Fruit fly (Drosophila melanogaster) whole organism, wandering third instar larva: ENCODE results near the gene CG14960.

Experiments used
- Abd-B ChIP-seq: fragments of >200 bp; optimal IDR thresholded peaks from 2 replicates; lab custom pipeline; 2017; ENCODE audit warnings: missing biosample characterization, missing genetic modification characterization
- CG32264 ChIP-seq: fragments of 200-800 bp; sonication (Bioruptor generic); optimal IDR thresholded peaks from 2 replicates; lab custom pipeline; 2016; ENCODE audit warnings: missing biosample characterization, missing genetic modification characterization
- CG9705 ChIP-seq: fragments of 200-800 bp; sonication (Bioruptor generic); optimal IDR thresholded peaks from 2 replicates; lab custom pipeline; 2018; ENCODE audit warnings: missing biosample characterization, mild to moderate bottlenecking, missing genetic modification characterization
- CrebA ChIP-seq: fragments of 200-800 bp; sonication (Bioruptor generic); optimal IDR thresholded peaks from 2 replicates; lab custom pipeline; 2016; ENCODE audit warnings: missing biosample characterization, mild to moderate bottlenecking, missing genetic modification characterization, borderline replicate concordance
- Dfd ChIP-seq: fragments of >200 bp; optimal IDR thresholded peaks from 2 replicates; lab custom pipeline; 2017; ENCODE audit warnings: missing biosample characterization, missing genetic modification characterization
- Dif ChIP-seq: fragments of 200-275, 200-300 bp; sonication (Bioruptor generic); optimal IDR thresholded peaks from 2 replicates; lab custom pipeline; 2018; ENCODE audit warnings: missing biosample characterization, missing genetic modification characterization; ENCODE audit not compliant: partially characterized antibody
- GATAd ChIP-seq: sonication (Bioruptor generic); optimal IDR thresholded peaks from 2 replicates; lab custom pipeline; 2016; ENCODE audit warnings: missing biosample characterization, missing genetic modification characterization
- HLH106 ChIP-seq: fragments of 200-800 bp; optimal IDR thresholded peaks from 3 replicates; lab custom pipeline; 2019; ENCODE audit warnings: missing biosample characterization, mild to moderate bottlenecking, missing genetic modification characterization, moderate library complexity
- Hnf4 ChIP-seq: fragments of 200-800 bp; sonication (Bioruptor generic); optimal IDR thresholded peaks from 2 replicates; lab custom pipeline; 2016; ENCODE audit warnings: missing biosample characterization, mild to moderate bottlenecking, missing genetic modification characterization
- Hr78 ChIP-seq: fragments of >200 bp; optimal IDR thresholded peaks from 2 replicates; lab custom pipeline; 2017; ENCODE audit warnings: missing biosample characterization, missing genetic modification characterization
- Hr83 ChIP-seq: fragments of 200-300 bp; sonication (Bioruptor generic); optimal IDR thresholded peaks from 2 replicates; lab custom pipeline; 2016; ENCODE audit warnings: missing biosample characterization, mild to moderate bottlenecking, missing genetic modification characterization, moderate library complexity; ENCODE audit not compliant: poor library complexity, severe bottlenecking
- Jra ChIP-seq: sonication (Bioruptor generic); optimal IDR thresholded peaks from 2 replicates; lab custom pipeline; 2016; ENCODE audit warnings: missing biosample characterization, missing genetic modification characterization
- Mio ChIP-seq: sonication (Bioruptor generic); optimal IDR thresholded peaks from 2 replicates; lab custom pipeline; 2016; ENCODE audit warnings: missing biosample characterization, missing genetic modification characterization
- Myc ChIP-seq: fragments of >200 bp; optimal IDR thresholded peaks from 2 replicates; lab custom pipeline; 2017
- N ChIP-seq: fragments of >200 bp; optimal IDR thresholded peaks from 2 replicates; lab custom pipeline; 2018; ENCODE audit warnings: missing biosample characterization, missing external identifiers, missing genetic modification characterization
- OdsH ChIP-seq: fragments of 200-800 bp; sonication (Bioruptor generic); optimal IDR thresholded peaks from 2 replicates; lab custom pipeline; 2016; ENCODE audit warnings: missing biosample characterization, mild to moderate bottlenecking, missing genetic modification characterization
- Rel ChIP-seq, 2 experiments: fragments of 200-800 bp; sonication (Bioruptor generic) in 1 of 2; optimal IDR thresholded peaks; 2 replicates in 1 of 2; 3 replicates in 1 of 2; lab custom pipeline; 2016 to 2019; ENCODE audit warnings: mild to moderate bottlenecking in 2 of 2, missing biosample characterization in 2 of 2, missing genetic modification characterization in 2 of 2, moderate library complexity in 1 of 2
- Sp1 ChIP-seq: fragments of 200-800 bp; sonication (Bioruptor generic); optimal IDR thresholded peaks from 3 replicates; lab custom pipeline; 2019; ENCODE audit warnings: missing biosample characterization, mild to moderate bottlenecking, missing genetic modification characterization, moderate library complexity
- Vsx2 ChIP-seq: fragments of 200-300, 225-300 bp; sonication (Bioruptor generic); optimal IDR thresholded peaks from 2 replicates; lab custom pipeline; 2018; ENCODE audit warnings: missing biosample characterization, missing genetic modification characterization; ENCODE audit not compliant: partially characterized antibody
- br ChIP-seq: fragments of 200-800 bp; sonication (Bioruptor generic); optimal IDR thresholded peaks from 2 replicates; lab custom pipeline; 2016; ENCODE audit warnings: missing biosample characterization, missing genetic modification characterization
- brk ChIP-seq: fragments of 200-800 bp; sonication (Bioruptor generic); optimal IDR thresholded peaks from 2 replicates; lab custom pipeline; 2016; ENCODE audit warnings: missing biosample characterization, mild to moderate bottlenecking, missing genetic modification characterization
- dl ChIP-seq, 2 experiments: fragments of 175-275, 200-275 bp in 1 of 2; fragments of 200-275 bp in 1 of 2; sonication (Bioruptor generic); optimal IDR thresholded peaks; lab custom pipeline; 2018; ENCODE audit warnings: mild to moderate bottlenecking in 2 of 2, missing biosample characterization in 2 of 2, missing genetic modification characterization in 2 of 2, moderate library complexity in 2 of 2; ENCODE audit not compliant: partially characterized antibody in 2 of 2, insufficient read depth in 1 of 2
- dmrt93B ChIP-seq: fragments of 200-800 bp; sonication (Bioruptor generic); optimal IDR thresholded peaks from 2 replicates; lab custom pipeline; 2018; ENCODE audit warnings: missing biosample characterization, mild to moderate bottlenecking, missing genetic modification characterization
- dsf ChIP-seq: sonication (Bioruptor generic); optimal IDR thresholded peaks from 2 replicates; lab custom pipeline; 2016; ENCODE audit warnings: missing biosample characterization, missing genetic modification characterization, borderline replicate concordance
- ey ChIP-seq: fragments of 200-800 bp; sonication (Bioruptor generic); optimal IDR thresholded peaks from 2 replicates; lab custom pipeline; 2016; ENCODE audit warnings: missing biosample characterization, missing genetic modification characterization
- foxo ChIP-seq, 2 experiments: fragments of 200-800 bp; sonication (Bioruptor generic); optimal IDR thresholded peaks; 2 replicates in 1 of 2; 3 replicates in 1 of 2; lab custom pipeline; 2016 to 2017; ENCODE audit warnings: missing biosample characterization in 2 of 2, missing genetic modification characterization in 2 of 2
- fru ChIP-seq: fragments of 200-800 bp; sonication (Bioruptor generic); optimal IDR thresholded peaks from 3 replicates; lab custom pipeline; 2016; ENCODE audit warnings: missing biosample characterization, mild to moderate bottlenecking, missing genetic modification characterization
- h ChIP-seq: fragments of 200-800 bp; sonication (Bioruptor generic); optimal IDR thresholded peaks from 3 replicates; lab custom pipeline; 2016; ENCODE audit warnings: missing biosample characterization, mild to moderate bottlenecking, missing genetic modification characterization
- jim ChIP-seq: fragments of 175-275, 200-325 bp; sonication (Bioruptor generic); optimal IDR thresholded peaks from 2 replicates; lab custom pipeline; 2016; ENCODE audit warnings: missing biosample characterization, mild to moderate bottlenecking, missing genetic modification characterization
- lola ChIP-seq: fragments of >200 bp; optimal IDR thresholded peaks from 2 replicates; lab custom pipeline; 2017; ENCODE audit warnings: missing biosample characterization, missing genetic modification characterization
- pan ChIP-seq: fragments of >200 bp; optimal IDR thresholded peaks from 2 replicates; lab custom pipeline; 2017
- psq ChIP-seq: fragments of 200-800 bp; sonication (Bioruptor generic); optimal IDR thresholded peaks from 3 replicates; lab custom pipeline; 2017; ENCODE audit warnings: missing biosample characterization, mild to moderate bottlenecking, missing genetic modification characterization, moderate library complexity
- rgr ChIP-seq: fragments of 200-800 bp; sonication (Bioruptor generic); optimal IDR thresholded peaks from 3 replicates; lab custom pipeline; 2016; ENCODE audit warnings: missing biosample characterization, mild to moderate bottlenecking, missing genetic modification characterization
- sage ChIP-seq: fragments of 200-800 bp; sonication (Bioruptor generic); optimal IDR thresholded peaks from 2 replicates; lab custom pipeline; 2016; ENCODE audit warnings: missing biosample characterization, mild to moderate bottlenecking, missing genetic modification characterization
- sv ChIP-seq: fragments of 200-800 bp; sonication (Bioruptor generic); optimal IDR thresholded peaks from 3 replicates; lab custom pipeline; 2016; ENCODE audit warnings: missing biosample characterization, missing genetic modification characterization
- tai ChIP-seq: sonication (Bioruptor generic); optimal IDR thresholded peaks from 2 replicates; lab custom pipeline; 2016; ENCODE audit warnings: missing biosample characterization, missing genetic modification characterization
- usp ChIP-seq: fragments of >200 bp; optimal IDR thresholded peaks from 2 replicates; lab custom pipeline; 2017; ENCODE audit warnings: missing biosample characterization, missing genetic modification characterization
- woc ChIP-seq: sonication (Bioruptor generic); optimal IDR thresholded peaks from 2 replicates; lab custom pipeline; 2016; ENCODE audit warnings: missing biosample characterization, mild to moderate bottlenecking, missing genetic modification characterization

The CG14960 gene

dm6 chr3L:3248714-3249663 is 21.8 kb upstream of the CG14960 start:
- TF ChIP-seq Vsx2 (GFP tag; lab: Kevin White, UChicago) (peak; percentile 39), CrebA (peak; percentile 91), jim (GFP tag; lab: Kevin White, UChicago) (peak; percentile 99), Hnf4 (peak; percentile 92), foxo (GFP tag; optimal IDR thresholded peaks at IDR 0.05; lab: Kevin White, UChicago) (peak; percentile 93 to 99), Sp1 (peak; percentile 99), brk (GFP tag; lab: Kevin White, UChicago) (peak; percentile 93), N (GFP tag; lab: Kevin White, UChicago) (peak; percentile 25), br (GFP tag; lab: Kevin White, UChicago) (peak; percentile 98), Abd-B (GFP tag; lab: Kevin White, UChicago) (no peak), fru (GFP tag; lab: Kevin White, UChicago) (peak; percentile 98), GATAd (GFP tag; lab: Kevin White, UChicago) (peak; percentile 89), Myc (lab: Kevin White, UChicago) (no peak), Jra (GFP tag; lab: Kevin White, UChicago) (peak; percentile 95), psq (GFP tag; lab: Kevin White, UChicago) (peak; percentile 98), Rel (GFP tag; optimal IDR thresholded peaks at IDR 0.05; lab: Kevin White, UChicago) (peak; percentile 95), Rel (tag; optimal IDR thresholded peaks at IDR 0.05; lab: Kevin White, UChicago) (peak; percentile 87), Hr78 (GFP tag; lab: Kevin White, UChicago) (no peak), ey (GFP tag; lab: Kevin White, UChicago) (peak; percentile 99), lola (no peak), CG9705 (GFP tag; lab: Kevin White, UChicago) (peak; percentile 98), usp (GFP tag; lab: Kevin White, UChicago) (no peak), Mio (GFP tag; lab: Kevin White, UChicago) (peak; percentile 86), Dfd (GFP tag; lab: Kevin White, UChicago) (peak; percentile 97), rgr (peak; percentile 99), CG32264 (peak; percentile 96), sv (GFP tag; lab: Kevin White, UChicago) (peak; percentile 18), HLH106 (tag; lab: Kevin White, UChicago) (peak; percentile 98), OdsH (GFP tag; lab: Kevin White, UChicago) (peak; percentile 99), dsf (GFP tag; lab: Kevin White, UChicago) (peak; percentile 92), h (GFP tag; lab: Kevin White, UChicago) (peak; percentile 99), dmrt93B (GFP tag; lab: Kevin White, UChicago) (peak; percentile 99), pan (lab: Kevin White, UChicago) (no peak), Dif (peak; percentile 53), dl (GFP tag; optimal IDR thresholded peaks at IDR 0.05; lab: Kevin White, UChicago; ENCODE audit: insufficient read depth in 1 of 2, partially characterized antibody in 2 of 2) (peak in 1 of 2 experiments; percentile 59), Hr83 (GFP tag; lab: Kevin White, UChicago) (peak; percentile 96), woc (peak; percentile 99), sage (GFP tag; lab: Kevin White, UChicago) (peak; percentile 95), tai (GFP tag; lab: Kevin White, UChicago) (peak; percentile 95)

dm6 chr3L:3249664-3249996 is 21.2 kb upstream of the CG14960 start:
- TF ChIP-seq br (GFP tag; lab: Kevin White, UChicago) (no peak), Hr83 (GFP tag; lab: Kevin White, UChicago) (peak; percentile 82)
- TF ChIP-seq, all 38 proteins: peak for 1
